Worm (Caenorhabditis elegans): ENCODE results near the gene Y43F8B.19.

Y43F8B.19 gene

ce11 chrV:19462612-19463011, 49.5 kb downstream of the Y43F8B.19 start, which contains the start of gene Y43F8B.25:
Y43F8B.25 (plus strand) TSS chrV:19462912.
- TF ChIP-seq fkh-10 (GFP tag; optimal IDR thresholded peaks at IDR 0.05) = no peak
- TF ChIP-seq lin-11 (tag; optimal IDR thresholded peaks at IDR 0.05) = no peak
- TF ChIP-seq unc-42 (tag; optimal IDR thresholded peaks at IDR 0.05) = no peak
- no peak for TF ChIP-seq ceh-31 (tag; optimal IDR thresholded peaks at IDR 0.05)
- no peak for TF ChIP-seq ceh-30 (tag; optimal IDR thresholded peaks at IDR 0.05)
- TF ChIP-seq fax-1 (tag; optimal IDR thresholded peaks at IDR 0.05) = no peak
- no peak for TF ChIP-seq ceh-24 (tag; optimal IDR thresholded peaks at IDR 0.05)
- TF ChIP-seq nhr-11 (tag; optimal IDR thresholded peaks at IDR 0.05) = no peak
- no peak for TF ChIP-seq syd-9 (tag; optimal IDR thresholded peaks at IDR 0.05)
- no peak for TF ChIP-seq unc-55 (GFP tag; optimal IDR thresholded peaks at IDR 0.05)
- no peak for TF ChIP-seq T23F11.4 (GFP tag; optimal IDR thresholded peaks at IDR 0.05)
- no peak for TF ChIP-seq sdc-2 (tag; optimal IDR thresholded peaks at IDR 0.05)

- TF ChIP-seq F13H6.1 (tag; optimal IDR thresholded peaks at IDR 0.05) = no peak
- TF ChIP-seq ceh-45 (GFP tag; IDR thresholded peaks at IDR 0.05) = no peak
- TF ChIP-seq ceh-48 (tag; optimal IDR thresholded peaks at IDR 0.05) = no peak
- no peak for TF ChIP-seq ama-1 (optimal IDR thresholded peaks at IDR 0.05)
- no peak for TF ChIP-seq dmd-4 (tag; optimal IDR thresholded peaks at IDR 0.05; ENCODE audit: borderline replicate concordance)
- no peak for TF ChIP-seq syd-9 (tag; optimal IDR thresholded peaks at IDR 0.05)
- no peak for TF ChIP-seq unc-3 (GFP tag; conservative IDR thresholded peaks at IDR 0.05)
- no peak for TF ChIP-seq unc-3 (tag; optimal IDR thresholded peaks at IDR 0.05)
- no peak for TF ChIP-seq ceh-34 (tag; optimal IDR thresholded peaks at IDR 0.05)
- no peak for TF ChIP-seq tbx-7 (tag; optimal IDR thresholded peaks at IDR 0.05)
- no peak for TF ChIP-seq hlh-6 (tag; optimal IDR thresholded peaks at IDR 0.05)
- no peak for TF ChIP-seq ceh-24 (tag; optimal IDR thresholded peaks at IDR 0.05)
- no peak for TF ChIP-seq elt-4 (tag; optimal IDR thresholded peaks at IDR 0.05)
- TF ChIP-seq gmeb-2 (tag; optimal IDR thresholded peaks at IDR 0.05) = no peak
- no peak for TF ChIP-seq ceh-2 (tag; optimal IDR thresholded peaks at IDR 0.05)
- no peak for TF ChIP-seq pha-4 (tag; optimal IDR thresholded peaks at IDR 0.05)
- TF ChIP-seq hlh-15 (tag; optimal IDR thresholded peaks at IDR 0.05) = no peak
- no peak for TF ChIP-seq elt-2 (tag; optimal IDR thresholded peaks at IDR 0.05)
- no peak for TF ChIP-seq rnt-1 (tag; optimal IDR thresholded peaks at IDR 0.05)
Observed at ce11 chrV:19462020-19462419, 50.1 kb downstream of the Y43F8B.19 start, which contains the start of gene Y43F8B.15. Y43F8B.15 (minus strand) TSS chrV:19462120.

Data from whole organism, late embryonic.